Worm (Caenorhabditis elegans) whole organism, L4 larva: ENCODE measurements around the gene F57G12.1.

Source experiments
- D1046.2 ChIP-seq: fragments of 200-800 bp; sonication (Bioruptor generic); IDR thresholded peaks from 2 replicates; pipeline ENCODE4 v1.3.6; 2022; ENCODE audit warnings: missing genetic modification characterization, missing compliant biosample characterization
- F10B5.3 ChIP-seq: sonication (generic microtip); optimal IDR thresholded peaks from 2 replicates; lab custom pipeline; 2016; ENCODE audit warnings: mild to moderate bottlenecking, missing genetic modification characterization, missing compliant biosample characterization
- F26F4.8 ChIP-seq: fragments of 200-800 bp; sonication (Bioruptor generic); conservative IDR thresholded peaks from 2 replicates; pipeline ENCODE4 v1.3.6; 2022; ENCODE audit warnings: missing genetic modification characterization, missing compliant biosample characterization
- F37D6.2 ChIP-seq: sonication (generic microtip); optimal IDR thresholded peaks from 2 replicates; lab custom pipeline; 2016; ENCODE audit warnings: mild to moderate bottlenecking, missing genetic modification characterization, missing compliant biosample characterization
- F49E8.2 ChIP-seq: sonication (generic microtip); optimal IDR thresholded peaks from 2 replicates; lab custom pipeline; 2016; ENCODE audit warnings: missing compliant biosample characterization, mild to moderate bottlenecking, missing genetic modification characterization, borderline replicate concordance
- aha-1 ChIP-seq: fragments of 150-350 bp; peaks from one replicate; lab custom pipeline; 2014; ENCODE audit warnings: missing biosample characterization, missing genetic modification characterization
- ama-1 ChIP-seq: fragments of 150-350 bp; optimal IDR thresholded peaks from 2 replicates; lab custom pipeline; 2014; ENCODE audit warnings: inconsistent platforms, mixed read lengths
- attf-4 ChIP-seq: sonication (generic microtip); optimal IDR thresholded peaks from 3 replicates; lab custom pipeline; 2017; ENCODE audit warnings: missing biosample characterization, missing genetic modification characterization
- ctbp-1 ChIP-seq: fragments of 200-800 bp; sonication (Bioruptor generic); IDR thresholded peaks from 2 replicates; pipeline ENCODE4 v1.3.6; 2022; ENCODE audit warnings: missing genetic modification reagents, missing genetic modification characterization, missing compliant biosample characterization
- daf-12 ChIP-seq: fragments of 150-350 bp; optimal IDR thresholded peaks from 2 replicates; lab custom pipeline; 2014; ENCODE audit warnings: missing biosample characterization, missing genetic modification reagents, missing genetic modification characterization
- daf-16 ChIP-seq, 3 experiments: sonication (generic microtip); optimal IDR thresholded peaks; 2 replicates each; lab custom pipeline; 2016 to 2017; ENCODE audit warnings: missing genetic modification characterization in 3 of 3, missing genetic modification reagents in 3 of 3, mild to moderate bottlenecking in 2 of 3, missing compliant biosample characterization in 2 of 3, missing biosample characterization in 1 of 3, moderate library complexity in 1 of 3
- daf-19 ChIP-seq: fragments of 200-800 bp; sonication (Bioruptor generic); conservative IDR thresholded peaks from 2 replicates; pipeline ENCODE4 v1.3.6; 2022; ENCODE audit warnings: missing genetic modification characterization, missing compliant biosample characterization
- dmd-6 ChIP-seq: fragments of 200-800 bp; sonication (Bioruptor generic); IDR thresholded peaks from 2 replicates; pipeline ENCODE4 v1.3.6; 2022; ENCODE audit warnings: missing genetic modification reagents, missing genetic modification characterization, missing compliant biosample characterization
- dve-1 ChIP-seq: sonication (generic microtip); optimal IDR thresholded peaks from 2 replicates; lab custom pipeline; 2017; ENCODE audit warnings: antibody characterized with exemption, mild to moderate bottlenecking, missing genetic modification characterization, missing compliant biosample characterization; ENCODE audit not compliant: insufficient read depth
- egl-43 ChIP-seq: fragments of 200-800 bp; sonication (Bioruptor generic); IDR thresholded peaks from 2 replicates; pipeline ENCODE4 v1.3.6; 2022; ENCODE audit warnings: missing genetic modification reagents, missing genetic modification characterization, missing compliant biosample characterization
- fos-1 ChIP-seq: fragments of 150-350 bp; optimal IDR thresholded peaks from 2 replicates; lab custom pipeline; 2014; ENCODE audit warnings: missing biosample characterization, missing genetic modification characterization
- hlh-11 ChIP-seq: fragments of 200-800 bp; sonication (Bioruptor generic); optimal IDR thresholded peaks from 2 replicates; lab custom pipeline; 2018; ENCODE audit warnings: mild to moderate bottlenecking, missing genetic modification characterization, missing compliant biosample characterization
- hlh-30 ChIP-seq: sonication (generic microtip); optimal IDR thresholded peaks from 2 replicates; lab custom pipeline; 2017; ENCODE audit warnings: antibody characterized with exemption, mild to moderate bottlenecking, missing genetic modification characterization, missing compliant biosample characterization; ENCODE audit not compliant: insufficient read depth
- lin-13 ChIP-seq: fragments of 150-350 bp; optimal IDR thresholded peaks from 2 replicates; lab custom pipeline; 2014; ENCODE audit warnings: missing biosample characterization, missing genetic modification reagents, missing genetic modification characterization
- lin-29 ChIP-seq: fragments of 200-800 bp; sonication (Bioruptor generic); IDR thresholded peaks from 2 replicates; pipeline ENCODE4 v1.3.6; 2022; ENCODE audit warnings: missing genetic modification reagents, missing genetic modification characterization, missing compliant biosample characterization
- mdl-1 ChIP-seq, 2 experiments: fragments of 150-350 bp in 1 of 2; sonication (generic microtip) in 1 of 2; optimal IDR thresholded peaks; 2 replicates each; lab custom pipeline; 2014 to 2017; ENCODE audit warnings: missing biosample characterization in 2 of 2, missing genetic modification characterization in 2 of 2
- mdt-29 ChIP-seq: fragments of 200-800 bp; sonication (Bioruptor generic); IDR thresholded peaks from 2 replicates; pipeline ENCODE4 v1.3.6; 2022; ENCODE audit warnings: missing genetic modification reagents, missing genetic modification characterization, missing compliant biosample characterization
- mep-1 ChIP-seq: fragments of 150-350 bp; sonication (generic microtip); optimal IDR thresholded peaks from 3 replicates; lab custom pipeline; 2014; ENCODE audit warnings: missing biosample characterization, missing genetic modification characterization
- nhr-28 ChIP-seq: fragments of 150-350 bp; optimal IDR thresholded peaks from 2 replicates; lab custom pipeline; 2014; ENCODE audit warnings: missing biosample characterization, missing genetic modification characterization
- nhr-42 ChIP-seq: fragments of 200-800 bp; sonication (Bioruptor generic); IDR thresholded peaks from 2 replicates; pipeline ENCODE4 v1.3.6; 2022; ENCODE audit warnings: missing genetic modification characterization, missing compliant biosample characterization
- nhr-48 ChIP-seq: sonication (generic microtip); optimal IDR thresholded peaks from 2 replicates; lab custom pipeline; 2016; ENCODE audit warnings: mild to moderate bottlenecking, missing genetic modification characterization, missing compliant biosample characterization
- nhr-6 ChIP-seq: fragments of 150-350 bp; optimal IDR thresholded peaks from 2 replicates; lab custom pipeline; 2014; ENCODE audit warnings: missing biosample characterization, missing genetic modification characterization
- php-3 ChIP-seq: fragments of 200-800 bp; sonication (Bioruptor generic); IDR thresholded peaks from 2 replicates; pipeline ENCODE4 v1.3.6; 2022; ENCODE audit warnings: missing genetic modification reagents, missing genetic modification characterization, missing compliant biosample characterization
- pqm-1 ChIP-seq: sonication (generic microtip); optimal IDR thresholded peaks from 2 replicates; lab custom pipeline; 2017; ENCODE audit warnings: missing biosample characterization, missing genetic modification characterization
- sdz-12 ChIP-seq: fragments of 200-800 bp; sonication (Bioruptor generic); optimal IDR thresholded peaks from 2 replicates; lab custom pipeline; 2018; ENCODE audit warnings: mild to moderate bottlenecking, missing genetic modification characterization, missing compliant biosample characterization
- snpc-4 ChIP-seq: fragments of 150-350 bp; optimal IDR thresholded peaks from 2 replicates; lab custom pipeline; 2014; ENCODE audit warnings: missing biosample characterization, missing genetic modification characterization
- unc-62 ChIP-seq, 3 experiments: fragments of 150-350 bp in 1 of 3; sonication (generic microtip); optimal IDR thresholded peaks in 2 of 3; peaks in 1 of 3; 1 replicate in 1 of 3; 2 replicates in 2 of 3; lab custom pipeline; 2014 to 2017; ENCODE audit warnings: missing biosample characterization in 3 of 3, missing genetic modification characterization in 3 of 3, missing genetic modification reagents in 3 of 3, missing genotype in 1 of 3
- zfp-2 ChIP-seq: sonication (generic microtip); optimal IDR thresholded peaks from 2 replicates; lab custom pipeline; 2016; ENCODE audit warnings: mild to moderate bottlenecking, missing genetic modification characterization, missing compliant biosample characterization
- zip-2 ChIP-seq: fragments of 150-350 bp; optimal IDR thresholded peaks from 2 replicates; lab custom pipeline; 2014; ENCODE audit warnings: missing biosample characterization, missing genetic modification characterization

The F57G12.1 gene

ce11 chrX:12146453-12147085 is 24.9 kb downstream of the F57G12.1 start, which contains the start of gene pycr-1:
TSS of gene pycr-1 (plus strand) at chrX:12146832.
- TF ChIP-seq dmd-6 (GFP tag; lab: Robert Waterston, UW) (peak; percentile 39), daf-16 (GFP tag; optimal IDR thresholded peaks at IDR 0.05; lab: Kevin White, UChicago) (no peak), daf-16 (tag; optimal IDR thresholded peaks at IDR 0.05; lab: Kevin White, UChicago) (peak; percentile 90), dve-1 (tag; lab: Kevin White, UChicago) (peak; percentile 14), hlh-30 (peak; percentile 24), zfp-2 (tag; lab: Kevin White, UChicago) (no peak), ctbp-1 (GFP tag; lab: Robert Waterston, UW) (no peak), pqm-1 (tag; lab: Kevin White, UChicago) (peak; percentile 77), F49E8.2 (tag; lab: Kevin White, UChicago) (no peak), hlh-11 (tag; lab: Kevin White, UChicago) (peak; percentile 49), nhr-28 (tag; lab: Kevin White, UChicago) (peak; percentile 65), aha-1 (tag; lab: Kevin White, UChicago) (peak; percentile 62)

DNA sequence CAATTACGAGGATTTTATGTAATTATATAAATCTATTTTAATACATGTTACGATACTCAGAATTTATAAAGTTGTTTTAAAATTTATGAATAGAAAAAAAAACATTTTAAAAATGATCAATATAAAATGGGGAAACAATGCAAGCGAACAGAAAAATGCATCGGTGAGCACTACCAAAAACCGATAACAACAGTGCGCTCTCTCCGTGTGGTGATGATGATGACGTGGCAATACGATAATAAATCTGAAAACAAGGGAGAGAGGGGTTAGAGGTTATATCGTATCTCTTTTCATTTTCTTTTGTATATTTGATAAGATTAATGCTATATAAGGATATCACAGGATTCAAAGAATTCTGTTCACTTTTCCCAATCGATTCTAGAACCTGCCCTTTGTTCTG is 25.6 kb downstream of the F57G12.1 start:
- TF ChIP-seq egl-43 (GFP tag; lab: Robert Waterston, UW) (no peak), attf-4 (tag; lab: Kevin White, UChicago) (no peak), dve-1 (tag; lab: Kevin White, UChicago) (peak; percentile 47), D1046.2 (GFP tag; lab: Robert Waterston, UW) (no peak), daf-12 (no peak), nhr-42 (GFP tag; lab: Robert Waterston, UW) (no peak), fos-1 (tag; lab: Kevin White, UChicago) (no peak), mep-1 (tag; lab: Kevin White, UChicago) (no peak), nhr-6 (tag; lab: Kevin White, UChicago) (no peak), mdt-29 (GFP tag; lab: Robert Waterston, UW) (no peak), php-3 (no peak), F49E8.2 (tag; lab: Kevin White, UChicago) (no peak), lin-29 (no peak), daf-19 (GFP tag; lab: Robert Waterston, UW) (no peak), unc-62 (GFP tag; optimal IDR thresholded peaks at IDR 0.05 in 1 of 2; lab: Kevin White, UChicago) (peak in 1 of 2 experiments; percentile 85), unc-62 (tag; optimal IDR thresholded peaks at IDR 0.05; lab: Kevin White, UChicago) (no peak), pqm-1 (tag; lab: Kevin White, UChicago) (peak; percentile 20), nhr-28 (tag; lab: Kevin White, UChicago) (peak; percentile 30), F26F4.8 (no peak), daf-16 (GFP tag; optimal IDR thresholded peaks at IDR 0.05; lab: Kevin White, UChicago) (no peak), daf-16 (tag; optimal IDR thresholded peaks at IDR 0.05; lab: Kevin White, UChicago) (peak; percentile 72), F37D6.2 (tag; lab: Kevin White, UChicago) (no peak)
- TF ChIP-seq, all 104 proteins: peak for 5

- no peak for TF ChIP-seq nhr-48 (tag; lab: Kevin White, UChicago)
- no peak for TF ChIP-seq F37D6.2 (tag; lab: Kevin White, UChicago)
- no peak for TF ChIP-seq ama-1
- TF ChIP-seq zip-2, result no peak
- no peak for TF ChIP-seq fos-1 (tag; lab: Kevin White, UChicago)
These were observed 27.8 kb downstream of the F57G12.1 start, which contains the start of gene M153.5 for ce11 chrX:12143693-12144092. TSS of gene M153.5 (plus strand) at chrX:12143993.

DNA sequence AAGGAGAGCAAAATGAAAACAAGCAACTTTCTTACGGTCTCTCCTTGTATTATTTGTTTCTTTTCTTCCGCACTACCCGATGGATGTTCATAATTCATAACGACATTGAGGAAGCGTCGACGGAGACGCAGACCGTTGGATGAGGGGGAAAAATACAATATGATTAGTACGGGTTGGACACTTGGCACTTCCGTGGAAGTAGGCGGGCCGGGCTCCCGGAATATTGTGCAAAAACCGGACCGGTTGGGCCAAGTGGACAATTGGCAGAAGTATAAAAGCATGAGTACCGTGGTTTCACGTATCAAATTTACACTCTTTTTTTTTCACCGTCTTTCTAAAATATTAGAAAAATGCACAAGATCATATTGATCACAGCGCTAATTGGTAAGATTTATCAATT is 28.9 kb downstream of the F57G12.1 start, which contains the start of gene M153.3:
TSS of gene M153.3 (plus strand) at position 301 of the 400 bp plus-strand sequence.
- no peak for TF ChIP-seq mdl-1 (tag; optimal IDR thresholded peaks at IDR 0.05; lab: Kevin White, UChicago)

ce11 chrX:12141051-12141450 is 30.4 kb downstream of the F57G12.1 start, which contains the start of gene lyst-1:
TSS of gene lyst-1 (minus strand) at chrX:12141151.
- TF ChIP-seq F26F4.8 (no peak), fos-1 (tag; lab: Kevin White, UChicago) (no peak), zip-2 (no peak), sdz-12 (no peak), F37D6.2 (tag; lab: Kevin White, UChicago) (no peak), lin-13 (GFP tag; lab: Kevin White, UChicago) (no peak), F10B5.3 (no peak), snpc-4 (tag; lab: Kevin White, UChicago) (no peak)
